Fruit fly (Drosophila melanogaster) whole organism, embryonic: ENCODE data around the gene da.

ENCODE experiments used
- Abd-B ChIP-seq: fragments of 200-800 bp; sonication (Bioruptor generic); optimal IDR thresholded peaks from 2 replicates; lab custom pipeline; 2018; ENCODE audit warnings: missing biosample characterization, mild to moderate bottlenecking, missing genetic modification characterization, moderate library complexity
- BtbVII ChIP-seq: fragments of 200-800 bp; sonication (Bioruptor generic); optimal IDR thresholded peaks from 3 replicates; lab custom pipeline; 2017; ENCODE audit warnings: missing biosample characterization, mild to moderate bottlenecking, missing genetic modification characterization
- Bteb2 ChIP-seq: fragments of 200-800 bp; sonication (Bioruptor generic); optimal IDR thresholded peaks from 2 replicates; lab custom pipeline; 2016; ENCODE audit warnings: missing biosample characterization, missing genetic modification characterization
- CG10366 ChIP-seq: fragments of 200-800 bp; sonication (Bioruptor generic); IDR thresholded peaks from 2 replicates; pipeline ENCODE4 v1.3.6; 2022; ENCODE audit warnings: missing biosample characterization, missing genetic modification characterization
- CG11093 ChIP-seq: fragments of 200-800 bp; sonication (Bioruptor generic); IDR thresholded peaks from 3 replicates; pipeline ENCODE4 v1.3.6; 2022; ENCODE audit warnings: missing biosample characterization, missing genetic modification characterization
- CG11560 ChIP-seq: fragments of 200-800 bp; sonication (Bioruptor generic); IDR thresholded peaks from 3 replicates; pipeline ENCODE4 v1.3.6; 2022; ENCODE audit warnings: missing biosample characterization, missing genetic modification characterization
- CG14710 ChIP-seq: fragments of 200-800 bp; sonication (Bioruptor generic); optimal IDR thresholded peaks from 3 replicates; lab custom pipeline; 2019; ENCODE audit warnings: missing biosample characterization, mild to moderate bottlenecking, missing genetic modification characterization, moderate library complexity
- CG14860 ChIP-seq: fragments of 200-800 bp; sonication (Bioruptor generic); IDR thresholded peaks from 3 replicates; pipeline ENCODE4 v1.3.6; 2022; ENCODE audit warnings: missing biosample characterization, missing genetic modification characterization; ENCODE audit not compliant: partially characterized antibody
- CG14965 ChIP-seq: fragments of 200-800 bp; sonication (Bioruptor generic); optimal IDR thresholded peaks from 2 replicates; lab custom pipeline; 2016; ENCODE audit warnings: missing biosample characterization, missing genetic modification characterization, borderline replicate concordance
- CG1832 ChIP-seq: fragments of 200-800 bp; sonication (Bioruptor generic); optimal IDR thresholded peaks from 2 replicates; lab custom pipeline; 2017; ENCODE audit warnings: missing biosample characterization, mild to moderate bottlenecking, missing genetic modification characterization, inconsistent platforms
- CG2120 ChIP-seq: fragments of 200-800 bp; sonication (Bioruptor generic); optimal IDR thresholded peaks from 3 replicates; lab custom pipeline; 2016; ENCODE audit warnings: missing biosample characterization, missing genetic modification characterization
- CG2129 ChIP-seq: fragments of 200-800 bp; sonication (Bioruptor generic); IDR thresholded peaks from 2 replicates; pipeline ENCODE4 v1.3.6; 2022; ENCODE audit warnings: missing biosample characterization, missing genetic modification characterization; ENCODE audit not compliant: partially characterized antibody
- CG30431 ChIP-seq: fragments of 200-800 bp; sonication (Bioruptor generic); optimal IDR thresholded peaks from 2 replicates; lab custom pipeline; 2017; ENCODE audit warnings: missing biosample characterization, missing genetic modification characterization
- CG3726 ChIP-seq: fragments of 200-800 bp; sonication (Bioruptor generic); IDR thresholded peaks from 3 replicates; pipeline ENCODE4, ENCODE4 v1.3.6; 2022; ENCODE audit warnings: missing biosample characterization, missing genetic modification characterization
- CG4404 ChIP-seq: fragments of 200-800 bp; sonication (Bioruptor generic); IDR thresholded peaks from 2 replicates; pipeline ENCODE4 v1.3.6; 2022; ENCODE audit warnings: missing biosample characterization, missing genetic modification characterization
- CG5953 ChIP-seq: fragments of 200-800 bp; sonication (Bioruptor generic); IDR thresholded peaks from 2 replicates; pipeline ENCODE4 v1.3.6; 2022; ENCODE audit warnings: missing biosample characterization, missing genetic modification characterization
- CG8478 ChIP-seq: fragments of >200 bp; optimal IDR thresholded peaks from 2 replicates; lab custom pipeline; 2018
- CG8924 ChIP-seq: fragments of 200-800 bp; optimal IDR thresholded peaks from 3 replicates; lab custom pipeline; 2019; ENCODE audit warnings: missing biosample characterization, mild to moderate bottlenecking, missing genetic modification characterization, moderate library complexity
- CoRest ChIP-seq: fragments of 200-800 bp; sonication (Bioruptor generic); optimal IDR thresholded peaks from 3 replicates; lab custom pipeline; 2018; ENCODE audit warnings: missing biosample characterization, mild to moderate bottlenecking, missing genetic modification characterization, moderate library complexity
- CrebB ChIP-seq: fragments of 200-800 bp; sonication (Bioruptor generic); optimal IDR thresholded peaks from 3 replicates; lab custom pipeline; 2018; ENCODE audit warnings: missing biosample characterization, mild to moderate bottlenecking, missing genetic modification characterization
- Dp ChIP-seq: fragments of 200-800 bp; sonication (Bioruptor generic); optimal IDR thresholded peaks from 2 replicates; lab custom pipeline; 2018; ENCODE audit warnings: missing biosample characterization, mild to moderate bottlenecking, missing genetic modification characterization, moderate library complexity
- Dref ChIP-seq: fragments of 200-800 bp; sonication (Bioruptor generic); IDR thresholded peaks from 2 replicates; pipeline ENCODE4 v1.3.6; 2022; ENCODE audit warnings: missing biosample characterization, missing genetic modification characterization
- Eip74EF ChIP-seq, 2 experiments: fragments of 200-800 bp in 1 of 2; fragments of >200 bp in 1 of 2; sonication (Bioruptor generic) in 1 of 2; optimal IDR thresholded peaks; 2 replicates each; lab custom pipeline; 2017 to 2019; ENCODE audit warnings: missing biosample characterization in 2 of 2, missing genetic modification characterization in 2 of 2, mild to moderate bottlenecking in 1 of 2, moderate library complexity in 1 of 2
- Ets97D ChIP-seq: fragments of 200-800 bp; sonication (Bioruptor generic); optimal IDR thresholded peaks from 3 replicates; lab custom pipeline; 2016; ENCODE audit warnings: missing biosample characterization, missing genetic modification characterization
- HHEX ChIP-seq: fragments of 200-800 bp; sonication (Bioruptor generic); optimal IDR thresholded peaks from 3 replicates; lab custom pipeline; 2017; ENCODE audit warnings: missing biosample characterization, mild to moderate bottlenecking, missing genetic modification characterization, missing genetic modification reagents
- HLH3B ChIP-seq: fragments of 200-800 bp; sonication (Bioruptor generic); IDR thresholded peaks from 2 replicates; pipeline ENCODE4 v1.3.6; 2022; ENCODE audit warnings: missing biosample characterization, missing genetic modification characterization
- HLHmδ ChIP-seq: fragments of 200-800 bp; sonication (Bioruptor generic); optimal IDR thresholded peaks from 2 replicates; lab custom pipeline; 2018; ENCODE audit warnings: missing biosample characterization, mild to moderate bottlenecking, missing genetic modification characterization, moderate library complexity
- HmgZ ChIP-seq: fragments of 200-800 bp; sonication (Bioruptor generic); optimal IDR thresholded peaks from 2 replicates; lab custom pipeline; 2018; ENCODE audit warnings: missing biosample characterization, mild to moderate bottlenecking, missing genetic modification characterization
- MBD-R2 ChIP-seq: fragments of 200-800 bp; sonication (Bioruptor generic); IDR thresholded peaks from 2 replicates; pipeline ENCODE4 v1.3.6; 2022; ENCODE audit warnings: missing biosample characterization, missing genetic modification characterization
- MESR4 ChIP-seq: fragments of 200-800 bp; sonication (Bioruptor generic); optimal IDR thresholded peaks from 2 replicates; lab custom pipeline; 2018; ENCODE audit warnings: missing biosample characterization, mild to moderate bottlenecking, missing genetic modification characterization, moderate library complexity
- Med ChIP-seq: fragments of 200-800 bp; sonication (Bioruptor generic); peaks from one replicate; lab custom pipeline; 2016; ENCODE audit warnings: missing biosample characterization, missing genetic modification characterization, mild to moderate bottlenecking, inconsistent platforms, moderate library complexity
- Myb ChIP-seq: fragments of 200-800 bp; sonication (Bioruptor generic); optimal IDR thresholded peaks from 2 replicates; lab custom pipeline; 2016; ENCODE audit warnings: missing biosample characterization, missing genetic modification characterization
- Opbp ChIP-seq: fragments of 200-800 bp; sonication (Bioruptor generic); IDR thresholded peaks from 3 replicates; pipeline ENCODE4 v1.3.6; 2022; ENCODE audit warnings: missing biosample characterization, missing genetic modification characterization; ENCODE audit not compliant: partially characterized antibody
- amos ChIP-seq: fragments of 200-800 bp; sonication (Bioruptor generic); IDR thresholded peaks from 2 replicates; pipeline ENCODE4 v1.3.6; 2022; ENCODE audit warnings: missing biosample characterization, missing genetic modification characterization; ENCODE audit not compliant: partially characterized antibody
- ato ChIP-seq: fragments of 200-800 bp; sonication (Bioruptor generic); IDR thresholded peaks from 2 replicates; pipeline ENCODE4 v1.3.6; 2022; ENCODE audit warnings: missing biosample characterization, missing genetic modification characterization; ENCODE audit not compliant: partially characterized antibody
- dmrt99B ChIP-seq: fragments of 200-800 bp; sonication (Bioruptor generic); optimal IDR thresholded peaks from 2 replicates; lab custom pipeline; 2018; ENCODE audit warnings: missing biosample characterization, mild to moderate bottlenecking, missing genetic modification characterization, moderate library complexity
- gfzf ChIP-seq: fragments of 200-800 bp; sonication (Bioruptor generic); optimal IDR thresholded peaks from 2 replicates; lab custom pipeline; 2016; ENCODE audit warnings: missing biosample characterization, mild to moderate bottlenecking, missing genetic modification characterization, moderate library complexity
- hb ChIP-seq: fragments of 200-800 bp; sonication (Bioruptor generic); IDR thresholded peaks from 3 replicates; pipeline ENCODE4 v1.3.6; 2022; ENCODE audit warnings: missing biosample characterization, missing genetic modification characterization; ENCODE audit not compliant: partially characterized antibody
- oc ChIP-seq: fragments of 200-800 bp; sonication (Bioruptor generic); optimal IDR thresholded peaks from 2 replicates; lab custom pipeline; 2018; ENCODE audit warnings: missing biosample characterization, mild to moderate bottlenecking, missing genetic modification characterization, moderate library complexity
- peb ChIP-seq: fragments of 200-800 bp; sonication (Bioruptor generic); IDR thresholded peaks from 2 replicates; pipeline ENCODE4 v1.3.6; 2022; ENCODE audit warnings: missing biosample characterization, missing genetic modification characterization
- pnt ChIP-seq: fragments of 200-800 bp; sonication (Bioruptor generic); optimal IDR thresholded peaks from 3 replicates; lab custom pipeline; 2016; ENCODE audit warnings: missing biosample characterization, missing genetic modification characterization
- ssp ChIP-seq: fragments of 200-800 bp; sonication (Bioruptor generic); IDR thresholded peaks from 2 replicates; pipeline ENCODE4 v1.3.6; 2022; ENCODE audit warnings: missing biosample characterization, missing genetic modification characterization
- trem ChIP-seq: fragments of 200-800 bp; optimal IDR thresholded peaks from 3 replicates; lab custom pipeline; 2019; ENCODE audit warnings: missing biosample characterization, mild to moderate bottlenecking, missing genetic modification characterization, moderate library complexity
- wor ChIP-seq: fragments of 200-800 bp; sonication (Bioruptor generic); IDR thresholded peaks from 2 replicates; pipeline ENCODE4 v1.3.6; 2022; ENCODE audit warnings: missing biosample characterization, missing genetic modification characterization
- zen ChIP-seq: fragments of 200-800 bp; sonication (Bioruptor generic); optimal IDR thresholded peaks from 3 replicates; lab custom pipeline; 2018; ENCODE audit warnings: missing biosample characterization, mild to moderate bottlenecking, missing genetic modification characterization, moderate library complexity

Gene da

dm6 chr2L:10422643-10423606, 35.0 kb downstream of the da start, which contains the start of the genes pie and Wdfy2 (continued):
- peak; percentile 73 for TF ChIP-seq Dp (GFP tag; lab: Kevin White, UChicago)
- peak; percentile 15 for TF ChIP-seq zen (tag; lab: Kevin White, UChicago)
- no peak for TF ChIP-seq peb (GFP tag; lab: Robert Waterston, UW)
- TF ChIP-seq CG14710 (tag; lab: Kevin White, UChicago): peak; percentile 39
- TF ChIP-seq trem (tag; lab: Kevin White, UChicago): peak; percentile 4
- TF ChIP-seq Eip74EF (GFP tag; optimal IDR thresholded peaks at IDR 0.05; lab: Kevin White, UChicago): peak in 1 of 2 experiments; percentile 88
- no peak for TF ChIP-seq HLHmδ
- TF ChIP-seq ssp (GFP tag; lab: Robert Waterston, UW): peak; percentile 97
- peak; percentile 26 for TF ChIP-seq gfzf (GFP tag; lab: Kevin White, UChicago)
- TF ChIP-seq MESR4: peak; percentile 67
- peak; percentile 40; the same call in 1 of the 2 replicates for TF ChIP-seq MBD-R2 (GFP tag; lab: Robert Waterston, UW)
- TF ChIP-seq Abd-B: peak; percentile 50

dm6 chr2L:10425599-10425998, 37.7 kb downstream of the da start:
- TF ChIP-seq ato (GFP tag; lab: Robert Waterston, UW): 0 out of 2 replicates have a peak, but pooled peaks have one; percentile 13
- TF ChIP-seq dmrt99B (tag; lab: Kevin White, UChicago): no peak
- 0 out of 2 replicates have a peak, but pooled peaks have one; percentile 16 for TF ChIP-seq amos (GFP tag; lab: Robert Waterston, UW)
- peak; percentile 62 for TF ChIP-seq Med (GFP tag; lab: Kevin White, UChicago)
- 0 out of 3 replicates have a peak, but pooled peaks have one; percentile 16 for TF ChIP-seq CG3726
- peak; percentile 6 for TF ChIP-seq CG14965 (GFP tag; lab: Kevin White, UChicago)
- 0 out of 2 replicates have a peak, but pooled peaks have one; percentile 6 for TF ChIP-seq Dref (GFP tag; lab: Robert Waterston, UW)
- no peak for TF ChIP-seq Myb
- no peak for TF ChIP-seq CG8924 (tag; lab: Kevin White, UChicago)
- TF ChIP-seq Opbp: 0 out of 3 replicates have a peak, but pooled peaks have one; percentile 4
- 0 out of 2 replicates have a peak, but pooled peaks have one; percentile 13 for TF ChIP-seq CG4404 (GFP tag; lab: Robert Waterston, UW)
- peak; percentile 55; the same call in 1 of the 3 replicates for TF ChIP-seq hb (GFP tag; lab: Robert Waterston, UW)
- TF ChIP-seq CG1832: peak; percentile 9
- peak; percentile 43; the same call in 1 of the 3 replicates for TF ChIP-seq CG11560
- TF ChIP-seq CG5953 (GFP tag; lab: Robert Waterston, UW): 0 out of 2 replicates have a peak, but pooled peaks have one; percentile 12

- TF ChIP-seq CG30431 (no peak), CrebB (tag; lab: Kevin White, UChicago) (peak; percentile 15), CG10366 (GFP tag; lab: Robert Waterston, UW) (no peak), Ets97D (GFP tag; lab: Kevin White, UChicago) (peak; percentile 83), gfzf (GFP tag; lab: Kevin White, UChicago) (peak; percentile 61), pnt (no peak), BtbVII (GFP tag; lab: Kevin White, UChicago) (peak; percentile 11), CoRest (tag; lab: Kevin White, UChicago) (peak; percentile 16), CG2120 (peak; percentile 51), Bteb2 (GFP tag; lab: Kevin White, UChicago) (no peak), CG11093 (GFP tag; lab: Robert Waterston, UW) (no peak), oc (no peak), HHEX (GFP tag; lab: Kevin White, UChicago) (no peak), HmgZ (tag; lab: Kevin White, UChicago) (no peak), CG14860 (GFP tag; lab: Robert Waterston, UW) (peak; percentile 90), CG2129 (GFP tag; lab: Robert Waterston, UW) (peak; percentile 31; the same call in 1 of the 2 replicates), CG8478 (lab: Kevin White, UChicago) (no peak), wor (GFP tag; lab: Robert Waterston, UW) (no peak), HLH3B (GFP tag; lab: Robert Waterston, UW) (no peak)
Observed at dm6 chr2L:10426534-10427048, 38.7 kb downstream of the da start, which contains the start of the genes SmB and KdelR. TSS of gene SmB (minus strand) at chr2L:10426627. TSS of gene KdelR (plus strand) at chr2L:10426887.
